Fruit fly (Drosophila melanogaster): ENCODE measurements around the gene kra.

Gene kra

DNA sequence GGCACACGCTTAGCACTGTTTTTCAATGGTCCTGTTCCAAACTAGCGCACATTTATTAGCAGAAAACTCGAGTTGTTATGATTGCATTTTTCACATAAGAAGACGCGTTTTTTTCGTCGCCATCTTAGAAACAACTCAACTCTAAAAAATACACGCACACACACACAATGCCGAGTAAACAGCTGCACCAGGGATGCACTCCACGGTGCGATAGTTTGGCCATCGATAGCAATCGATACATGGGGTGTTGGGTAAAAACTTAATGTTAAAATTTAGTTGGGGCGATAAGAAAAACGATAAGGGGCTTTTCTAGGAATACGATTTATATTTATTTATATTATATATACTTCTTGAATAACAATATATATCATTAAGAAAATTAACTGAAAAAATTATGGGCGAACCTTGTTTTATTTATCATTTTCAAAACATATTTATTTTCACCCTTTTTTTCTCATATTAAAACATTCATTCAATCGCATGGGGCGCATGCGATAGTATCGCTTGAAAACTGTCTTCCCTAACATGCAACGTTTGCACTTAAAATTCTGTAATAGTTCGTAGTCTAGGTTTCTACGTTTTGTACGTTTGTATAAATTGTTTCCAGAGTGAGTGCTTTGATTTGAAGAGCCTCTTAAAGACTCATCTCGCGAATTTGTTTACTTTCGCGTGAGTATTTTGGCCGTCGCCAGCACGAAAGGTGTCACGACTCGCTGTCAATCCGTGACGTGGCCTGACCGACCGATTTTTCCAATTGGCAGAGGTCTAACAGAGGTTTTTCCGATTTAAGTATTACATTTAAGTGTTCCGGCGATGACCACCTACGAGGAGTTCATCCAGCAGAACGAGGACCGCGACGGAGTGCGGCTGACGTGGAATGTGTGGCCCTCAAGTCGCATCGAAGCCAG, 47.9 kb upstream of the kra start, which contains the start of the genes MTA1-like and Sec23:
Gene MTA1-like (minus strand): TSS at position 170 of the 908 bp plus-strand sequence.
Gene Sec23 (plus strand): TSS at position 497 of the 908 bp plus-strand sequence.
- peak; percentile 34 for TF ChIP-seq CG8319 (GFP tag; optimal IDR thresholded peaks at IDR 0.05)
- 0 out of 2 replicates have a peak, but pooled peaks have one; percentile 11 for TF ChIP-seq CG11294 (GFP tag; IDR thresholded peaks at IDR 0.05)
- peak; percentile 80 for TF ChIP-seq acj6 (GFP tag; optimal IDR thresholded peaks at IDR 0.05)
- TF ChIP-seq Hr39 (GFP tag; optimal IDR thresholded peaks at IDR 0.05) = peak; percentile 68
- peak; percentile 57 for TF ChIP-seq Eip78C (GFP tag)
- TF ChIP-seq esn (GFP tag; optimal IDR thresholded peaks at IDR 0.05) = peak; percentile 73
- no peak for TF ChIP-seq CG8119 (GFP tag; IDR thresholded peaks at IDR 0.05)
- peak; percentile 18 for TF ChIP-seq fd59A (GFP tag; optimal IDR thresholded peaks at IDR 0.05)
- peak; percentile 61 for TF ChIP-seq Hr4 (GFP tag; optimal IDR thresholded peaks at IDR 0.05)
- TF ChIP-seq Eip75B (GFP tag; optimal IDR thresholded peaks at IDR 0.05) = no peak
- TF ChIP-seq CG6276 (GFP tag; optimal IDR thresholded peaks at IDR 0.05) = no peak
- TF ChIP-seq vri (GFP tag; optimal IDR thresholded peaks at IDR 0.05) = peak; percentile 28
- TF ChIP-seq CG16779 (tag; optimal IDR thresholded peaks at IDR 0.05) = no peak
- no peak for TF ChIP-seq CG1621 (tag; optimal IDR thresholded peaks at IDR 0.05)
- peak; percentile 44 for TF ChIP-seq pdm3 (GFP tag; optimal IDR thresholded peaks at IDR 0.05)
- TF ChIP-seq ss (GFP tag; optimal IDR thresholded peaks at IDR 0.05) = peak; percentile 21 to 28
- TF ChIP-seq Lpt (GFP tag; optimal IDR thresholded peaks at IDR 0.05) = peak; percentile 4
- no peak for TF ChIP-seq spab (GFP tag; optimal IDR thresholded peaks at IDR 0.05)
- TF ChIP-seq Sox102F (GFP tag; optimal IDR thresholded peaks at IDR 0.05) = peak; percentile 58
- peak; percentile 44 for TF ChIP-seq Ets96B (tag; optimal IDR thresholded peaks at IDR 0.05)
- TF ChIP-seq CG32006 (GFP tag; optimal IDR thresholded peaks at IDR 0.05) = peak; percentile 66
- peak; percentile 48 for TF ChIP-seq dsx (GFP tag; optimal IDR thresholded peaks at IDR 0.05; ENCODE audit: poor library complexity, severe bottlenecking)
- TF ChIP-seq fd85E (GFP tag; optimal IDR thresholded peaks at IDR 0.05) = no peak
- peak; percentile 50 for TF ChIP-seq CG34406 (GFP tag; optimal IDR thresholded peaks at IDR 0.05)
- peak; percentile 61 for TF ChIP-seq CG8632 (GFP tag; optimal IDR thresholded peaks at IDR 0.05)
- no peak for TF ChIP-seq Blimp-1 (GFP tag; optimal IDR thresholded peaks at IDR 0.05)
- TF ChIP-seq CG11762 (GFP tag; optimal IDR thresholded peaks at IDR 0.05; ENCODE audit: insufficient read depth) = peak; percentile 29
- peak; percentile 54 for TF ChIP-seq CG3032 (tag; optimal IDR thresholded peaks at IDR 0.05)
- TF ChIP-seq lz (GFP tag; optimal IDR thresholded peaks at IDR 0.05) = peak; percentile 58
- TF ChIP-seq svp (GFP tag) = peak; percentile 88
- peak; percentile 44 for TF ChIP-seq Met (GFP tag; optimal IDR thresholded peaks at IDR 0.05)
- peak; percentile 76 for TF ChIP-seq OdsH (GFP tag; optimal IDR thresholded peaks at IDR 0.05)
- no peak for TF ChIP-seq CG4318 (GFP tag; optimal IDR thresholded peaks at IDR 0.05)
- 0 out of 3 replicates have a peak, but pooled peaks have one; percentile 38 for TF ChIP-seq eg (GFP tag; IDR thresholded peaks at IDR 0.05)
- no peak for TF ChIP-seq Sox14 (GFP tag; optimal IDR thresholded peaks at IDR 0.05)
- peak; percentile 49 for TF ChIP-seq CG11902 (GFP tag; optimal IDR thresholded peaks at IDR 0.05)
- TF ChIP-seq Gug (GFP tag; IDR thresholded peaks at IDR 0.05) = peak; percentile 11; the same call in 1 of the 2 replicates
- TF ChIP-seq CG6808 (GFP tag; optimal IDR thresholded peaks at IDR 0.05) = no peak
- TF ChIP-seq salr (GFP tag; optimal IDR thresholded peaks at IDR 0.05) = peak; percentile 35 to 59
- peak; percentile 58 for TF ChIP-seq CG6792 (GFP tag; optimal IDR thresholded peaks at IDR 0.05)
- peak; percentile 63 for TF ChIP-seq achi (GFP tag; optimal IDR thresholded peaks at IDR 0.05)
- TF ChIP-seq Ets21C (GFP tag; optimal IDR thresholded peaks at IDR 0.05) = peak; percentile 62
- no peak for TF ChIP-seq Hr38 (GFP tag; optimal IDR thresholded peaks at IDR 0.05)
- TF ChIP-seq Smox (GFP tag; optimal IDR thresholded peaks at IDR 0.05) = peak; percentile 45
- TF ChIP-seq cyc (GFP tag; optimal IDR thresholded peaks at IDR 0.05) = peak; percentile 51
- TF ChIP-seq fkh (GFP tag; optimal IDR thresholded peaks at IDR 0.05) = peak; percentile 91
- peak; percentile 12 for TF ChIP-seq CG6854 (GFP tag; optimal IDR thresholded peaks at IDR 0.05)
- no peak for TF ChIP-seq CG7368 (GFP tag; optimal IDR thresholded peaks at IDR 0.05)
- peak; percentile 65 for TF ChIP-seq CG31627 (GFP tag; optimal IDR thresholded peaks at IDR 0.05)
- TF ChIP-seq topi (GFP tag; optimal IDR thresholded peaks at IDR 0.05) = peak; percentile 40

Data from whole organism, prepupa.